Fruit fly (Drosophila melanogaster) whole organism, embryonic: ENCODE data around the gene Tengl3.
A peak's percentile ranks its signal among the peaks of the same experiment; 100 is the strongest.

ENCODE experiments used
- Atf3 ChIP-seq: fragments of 200-800 bp; sonication (Bioruptor generic); optimal IDR thresholded peaks from 3 replicates; lab custom pipeline; 2016; ENCODE audit warnings: missing biosample characterization, missing genetic modification characterization
- BEAF-32 ChIP-seq: fragments of 200-800 bp; sonication (Bioruptor generic); optimal IDR thresholded peaks from 3 replicates; lab custom pipeline; 2017; ENCODE audit warnings: missing biosample characterization, missing genetic modification characterization, mild to moderate bottlenecking, moderate library complexity, missing genetic modification reagents
- Bteb2 ChIP-seq: fragments of 200-800 bp; sonication (Bioruptor generic); optimal IDR thresholded peaks from 2 replicates; lab custom pipeline; 2016; ENCODE audit warnings: missing biosample characterization, missing genetic modification characterization
- CG10147 ChIP-seq: fragments of 200-800 bp; sonication (Bioruptor generic); optimal IDR thresholded peaks from 2 replicates; lab custom pipeline; 2019; ENCODE audit warnings: missing biosample characterization, mild to moderate bottlenecking, missing genetic modification characterization, moderate library complexity
- CG1233 ChIP-seq: fragments of 200-800 bp; sonication (Bioruptor generic); optimal IDR thresholded peaks from 4 replicates; lab custom pipeline; 2018; ENCODE audit warnings: missing biosample characterization, mild to moderate bottlenecking, missing genetic modification characterization
- CG15073 ChIP-seq: fragments of 200-800 bp; sonication (Bioruptor generic); optimal IDR thresholded peaks from 2 replicates; lab custom pipeline; 2016; ENCODE audit warnings: missing biosample characterization, missing genetic modification characterization
- CG2202 ChIP-seq: fragments of 200-800 bp; sonication (Bioruptor generic); optimal IDR thresholded peaks from 2 replicates; lab custom pipeline; 2018; ENCODE audit warnings: missing biosample characterization, mild to moderate bottlenecking, missing genetic modification characterization
- CG32772 ChIP-seq: fragments of 200-800 bp; sonication (Bioruptor generic); IDR thresholded peaks from 2 replicates; pipeline ENCODE4 v1.3.6; 2022; ENCODE audit warnings: missing biosample characterization, missing genetic modification characterization
- CG4282 ChIP-seq: fragments of 200-800 bp; sonication (Bioruptor generic); optimal IDR thresholded peaks from 2 replicates; lab custom pipeline; 2016; ENCODE audit warnings: missing biosample characterization, missing genetic modification characterization
- CG5245 ChIP-seq: fragments of 200-800 bp; sonication (Bioruptor generic); optimal IDR thresholded peaks from 3 replicates; lab custom pipeline; 2016; ENCODE audit warnings: missing biosample characterization, missing genetic modification characterization
- CG7745 ChIP-seq: fragments of 200-800 bp; sonication (Bioruptor generic); optimal IDR thresholded peaks from 2 replicates; lab custom pipeline; 2018; ENCODE audit warnings: missing biosample characterization, mild to moderate bottlenecking, missing genetic modification characterization, moderate library complexity
- CG8359 ChIP-seq: fragments of 200-800 bp; sonication (Bioruptor generic); optimal IDR thresholded peaks from 2 replicates; lab custom pipeline; 2017; ENCODE audit warnings: missing biosample characterization, mild to moderate bottlenecking, missing genetic modification characterization, borderline replicate concordance
- CG8944 ChIP-seq: fragments of 200-800 bp; sonication (Bioruptor generic); optimal IDR thresholded peaks from 3 replicates; lab custom pipeline; 2016; ENCODE audit warnings: missing biosample characterization, missing genetic modification characterization
- CG9609 ChIP-seq: fragments of 200-800 bp; sonication (Bioruptor generic); optimal IDR thresholded peaks from 3 replicates; lab custom pipeline; 2016; ENCODE audit warnings: missing biosample characterization, missing genetic modification characterization
- CG9797 ChIP-seq: fragments of 200-800 bp; sonication (Bioruptor generic); optimal IDR thresholded peaks from 3 replicates; lab custom pipeline; 2018; ENCODE audit warnings: missing biosample characterization, mild to moderate bottlenecking, missing genetic modification characterization
- CG9817 ChIP-seq: fragments of 200-800 bp; sonication (Bioruptor generic); optimal IDR thresholded peaks from 2 replicates; lab custom pipeline; 2018; ENCODE audit warnings: missing biosample characterization, mild to moderate bottlenecking, missing genetic modification characterization, moderate library complexity
- D ChIP-seq, 2 experiments: fragments of 200-800 bp in 1 of 2; fragments of >200 bp in 1 of 2; sonication (Bioruptor generic) in 1 of 2; optimal IDR thresholded peaks; 2 replicates in 1 of 2; 3 replicates in 1 of 2; lab custom pipeline; 2017; ENCODE audit warnings: mild to moderate bottlenecking in 1 of 2, missing biosample characterization in 1 of 2, missing genetic modification characterization in 1 of 2, missing genetic modification reagents in 1 of 2
- ERR ChIP-seq: fragments of 200-800 bp; sonication (Bioruptor generic); optimal IDR thresholded peaks from 2 replicates; lab custom pipeline; 2016; ENCODE audit warnings: missing biosample characterization, missing genetic modification characterization
- Ets97D ChIP-seq: fragments of 200-800 bp; sonication (Bioruptor generic); optimal IDR thresholded peaks from 3 replicates; lab custom pipeline; 2016; ENCODE audit warnings: missing biosample characterization, missing genetic modification characterization
- HHEX ChIP-seq: fragments of 200-800 bp; sonication (Bioruptor generic); optimal IDR thresholded peaks from 3 replicates; lab custom pipeline; 2017; ENCODE audit warnings: missing biosample characterization, mild to moderate bottlenecking, missing genetic modification characterization, missing genetic modification reagents
- HLH3B ChIP-seq: fragments of 200-800 bp; sonication (Bioruptor generic); IDR thresholded peaks from 2 replicates; pipeline ENCODE4 v1.3.6; 2022; ENCODE audit warnings: missing biosample characterization, missing genetic modification characterization
- Hr39 ChIP-seq: fragments of >200 bp; optimal IDR thresholded peaks from 2 replicates; lab custom pipeline; 2017
- Hr78 ChIP-seq, 2 experiments: fragments of 200-800 bp in 1 of 2; fragments of >200 bp in 1 of 2; sonication (Bioruptor generic) in 1 of 2; optimal IDR thresholded peaks; 2 replicates each; lab custom pipeline; 2017 to 2019; ENCODE audit warnings: missing biosample characterization in 2 of 2, missing genetic modification characterization in 2 of 2, mild to moderate bottlenecking in 1 of 2, moderate library complexity in 1 of 2
- Hsf ChIP-seq: fragments of 200-800 bp; sonication (Bioruptor generic); optimal IDR thresholded peaks from 3 replicates; lab custom pipeline; 2016; ENCODE audit warnings: missing biosample characterization, missing genetic modification characterization
- Jarid2 ChIP-seq: fragments of 200-800 bp; sonication (Bioruptor generic); optimal IDR thresholded peaks from 3 replicates; lab custom pipeline; 2017; ENCODE audit warnings: mild to moderate bottlenecking, missing biosample characterization, missing genetic modification reagents, missing genetic modification characterization
- PHDP ChIP-seq: fragments of 200-800 bp; sonication (Bioruptor generic); optimal IDR thresholded peaks from 3 replicates; lab custom pipeline; 2018; ENCODE audit warnings: missing biosample characterization, mild to moderate bottlenecking, missing genetic modification characterization, moderate library complexity
- Pdp1 ChIP-seq, 2 experiments: fragments of 200-800 bp; sonication (Bioruptor generic); optimal IDR thresholded peaks; 3 replicates each; lab custom pipeline; 2016; ENCODE audit warnings: missing biosample characterization in 2 of 2, missing genetic modification characterization in 2 of 2, mild to moderate bottlenecking in 1 of 2, moderate library complexity in 1 of 2
- Xrp1 ChIP-seq: fragments of 200-800 bp; sonication (Bioruptor generic); IDR thresholded peaks from 2 replicates; pipeline ENCODE4 v1.3.6; 2022; ENCODE audit warnings: missing biosample characterization, missing genetic modification characterization
- bab2 ChIP-seq: fragments of 200-800 bp; sonication (Bioruptor generic); optimal IDR thresholded peaks from 2 replicates; lab custom pipeline; 2016; ENCODE audit warnings: missing biosample characterization, missing genetic modification characterization
- chif ChIP-seq, 2 experiments: fragments of 200-800 bp; sonication (Bioruptor generic); optimal IDR thresholded peaks; 3 replicates each; lab custom pipeline; 2016; ENCODE audit warnings: missing biosample characterization in 2 of 2, missing genetic modification characterization in 2 of 2
- dimm ChIP-seq: fragments of 200-800 bp; sonication (Bioruptor generic); IDR thresholded peaks from 2 replicates; pipeline ENCODE4 v1.3.6; 2022; ENCODE audit warnings: missing biosample characterization, missing genetic modification characterization
- dpn ChIP-seq, 2 experiments: fragments of 200-800 bp; sonication (Bioruptor generic); optimal IDR thresholded peaks; 3 replicates each; lab custom pipeline; 2016; ENCODE audit warnings: missing biosample characterization in 2 of 2, missing genetic modification characterization in 2 of 2
- gro ChIP-seq: fragments of 200-800 bp; sonication (Bioruptor generic); optimal IDR thresholded peaks from 2 replicates; lab custom pipeline; 2016; ENCODE audit warnings: missing biosample characterization, missing genetic modification characterization
- h ChIP-seq: fragments of >200 bp; optimal IDR thresholded peaks from 2 replicates; lab custom pipeline; 2017
- insv ChIP-seq, 2 experiments: fragments of 200-800 bp; sonication (Bioruptor generic); optimal IDR thresholded peaks; 3 replicates each; lab custom pipeline; 2016 to 2018; ENCODE audit warnings: missing biosample characterization in 2 of 2, missing genetic modification characterization in 2 of 2
- jing ChIP-seq: fragments of 200-800 bp; sonication (Bioruptor generic); optimal IDR thresholded peaks from 2 replicates; lab custom pipeline; 2018; ENCODE audit warnings: missing biosample characterization, mild to moderate bottlenecking, missing genetic modification characterization
- kah ChIP-seq: fragments of 200-800 bp; sonication (Bioruptor generic); optimal IDR thresholded peaks from 2 replicates; lab custom pipeline; 2018; ENCODE audit warnings: missing biosample characterization, mild to moderate bottlenecking, missing genetic modification characterization
- kay ChIP-seq: fragments of 200-800 bp; sonication (Bioruptor generic); optimal IDR thresholded peaks from 2 replicates; lab custom pipeline; 2016; ENCODE audit warnings: missing biosample characterization, missing genetic modification characterization
- knrl ChIP-seq: fragments of 200-800 bp; sonication (Bioruptor generic); IDR thresholded peaks from 3 replicates; pipeline ENCODE4 v1.3.6; 2022; ENCODE audit warnings: missing biosample characterization, missing genetic modification characterization; ENCODE audit not compliant: partially characterized antibody
- lola ChIP-seq, 3 experiments: fragments of >200 bp in 2 of 3; fragments of 200-800 bp in 1 of 3; sonication (Bioruptor generic) in 1 of 3; optimal IDR thresholded peaks; 2 replicates each; lab custom pipeline; 2017 to 2019; ENCODE audit warnings: missing biosample characterization in 3 of 3, missing genetic modification characterization in 3 of 3, mild to moderate bottlenecking in 1 of 3, moderate library complexity in 1 of 3
- nmo ChIP-seq: fragments of 200-800 bp; sonication (Bioruptor generic); optimal IDR thresholded peaks from 2 replicates; lab custom pipeline; 2018; ENCODE audit warnings: missing biosample characterization, mild to moderate bottlenecking, missing genetic modification characterization, moderate library complexity
- peb ChIP-seq: fragments of 200-800 bp; sonication (Bioruptor generic); IDR thresholded peaks from 2 replicates; pipeline ENCODE4 v1.3.6; 2022; ENCODE audit warnings: missing biosample characterization, missing genetic modification characterization
- pho ChIP-seq: fragments of 200-800 bp; sonication (Bioruptor generic); optimal IDR thresholded peaks from 2 replicates; lab custom pipeline; 2016; ENCODE audit warnings: missing biosample characterization, missing genetic modification characterization
- ranshi ChIP-seq: fragments of 200-800 bp; sonication (Bioruptor generic); IDR thresholded peaks from 2 replicates; pipeline ENCODE4 v1.3.6; 2022; ENCODE audit warnings: missing biosample characterization, missing genetic modification characterization
- sens-2 ChIP-seq: fragments of 200-800 bp; sonication (Bioruptor generic); IDR thresholded peaks from 2 replicates; pipeline ENCODE4 v1.3.6; 2022; ENCODE audit warnings: missing biosample characterization, missing genetic modification characterization
- sna ChIP-seq: fragments of 200-800 bp; sonication (Bioruptor generic); IDR thresholded peaks from 2 replicates; pipeline ENCODE4 v1.3.6; 2022; ENCODE audit warnings: missing biosample characterization, missing genetic modification characterization; ENCODE audit not compliant: partially characterized antibody
- sqz ChIP-seq: fragments of 200-800 bp; sonication (Bioruptor generic); optimal IDR thresholded peaks from 3 replicates; lab custom pipeline; 2018; ENCODE audit warnings: missing biosample characterization, mild to moderate bottlenecking, missing genetic modification characterization
- stwl ChIP-seq: fragments of 200-800 bp; sonication (Bioruptor generic); optimal IDR thresholded peaks from 3 replicates; lab custom pipeline; 2018; ENCODE audit warnings: missing biosample characterization, mild to moderate bottlenecking, missing genetic modification characterization, moderate library complexity
- toy ChIP-seq: fragments of 200-800 bp; sonication (Bioruptor generic); IDR thresholded peaks from 2 replicates; pipeline ENCODE4 v1.3.6; 2022; ENCODE audit warnings: missing biosample characterization, missing genetic modification characterization

The Tengl3 gene

DNA sequence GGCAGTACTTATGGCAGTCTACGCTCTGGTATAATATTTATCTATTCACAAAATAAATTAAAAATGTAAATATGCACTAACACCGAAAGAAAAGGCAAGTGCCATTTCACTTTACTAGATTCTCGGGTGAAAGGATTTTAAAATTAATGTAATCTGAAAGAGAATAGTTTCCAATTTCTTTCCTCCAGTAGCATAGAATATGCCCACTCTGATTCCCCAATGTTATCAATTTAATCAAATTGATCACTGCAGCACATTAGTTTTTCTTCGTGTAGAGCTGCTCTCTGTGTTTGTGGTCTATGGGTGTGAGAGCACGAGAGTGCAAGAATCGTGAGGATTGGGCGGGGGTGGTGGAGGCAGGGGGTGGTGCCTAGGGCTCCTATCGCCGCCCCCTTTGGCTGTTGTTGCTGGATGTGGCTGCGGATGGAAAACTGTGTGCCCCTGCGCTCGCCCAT is 36.9 kb downstream of the Tengl3 start (continued):
- TF ChIP-seq CG9797 (GFP tag; lab: Kevin White, UChicago): peak; percentile 8
- peak in 1 of 2 experiments; percentile 67 for TF ChIP-seq Hr78 (GFP tag; optimal IDR thresholded peaks at IDR 0.05; lab: Kevin White, UChicago)
- peak; percentile 38 to 78 for TF ChIP-seq dpn (GFP tag; optimal IDR thresholded peaks at IDR 0.05; lab: Kevin White, UChicago)
- no peak for TF ChIP-seq D (optimal IDR thresholded peaks at IDR 0.05; lab: Kevin White, UChicago)
- TF ChIP-seq D (GFP tag; optimal IDR thresholded peaks at IDR 0.05; lab: Kevin White, UChicago): peak; percentile 96
- peak; percentile 34 for TF ChIP-seq kay (GFP tag; lab: Kevin White, UChicago)
- TF ChIP-seq CG1233 (GFP tag; lab: Kevin White, UChicago): peak; percentile 81
- no peak for TF ChIP-seq pho
- peak; percentile 24 for TF ChIP-seq ERR (GFP tag; lab: Kevin White, UChicago)
- TF ChIP-seq insv (GFP tag; optimal IDR thresholded peaks at IDR 0.05; lab: Kevin White, UChicago): no peak
- TF ChIP-seq Atf3 (GFP tag; lab: Kevin White, UChicago): peak; percentile 82
- peak; percentile 84 for TF ChIP-seq chif (GFP tag; optimal IDR thresholded peaks at IDR 0.05; lab: Kevin White, UChicago)
- TF ChIP-seq CG15073 (GFP tag; lab: Kevin White, UChicago): peak; percentile 22
- no peak for TF ChIP-seq sens-2
- TF ChIP-seq BEAF-32 (GFP tag; lab: Kevin White, UChicago): no peak
- TF ChIP-seq gro: no peak
- TF ChIP-seq sna (GFP tag; lab: Robert Waterston, UW): no peak
- TF ChIP-seq stwl (tag; lab: Kevin White, UChicago): peak; percentile 10
- TF ChIP-seq HLH3B: peak; percentile 71
- TF ChIP-seq Xrp1 (GFP tag; lab: Robert Waterston, UW): peak; percentile 87
- no peak for TF ChIP-seq h (lab: Kevin White, UChicago)
- TF ChIP-seq dimm (GFP tag; lab: Robert Waterston, UW): 0 out of 2 replicates have a peak, but pooled peaks have one; percentile 31
- no peak for TF ChIP-seq toy (GFP tag; lab: Robert Waterston, UW)
- TF ChIP-seq CG9609: peak; percentile 44
- peak; percentile 85 for TF ChIP-seq PHDP (tag; lab: Kevin White, UChicago)
- TF ChIP-seq Ets97D (GFP tag; lab: Kevin White, UChicago): peak; percentile 6
- peak; percentile 52 for TF ChIP-seq jing (GFP tag; lab: Kevin White, UChicago)
- TF ChIP-seq Bteb2: peak; percentile 50
- TF ChIP-seq CG8359 (GFP tag; lab: Kevin White, UChicago): peak; percentile 87
- TF ChIP-seq lola (GFP tag; optimal IDR thresholded peaks at IDR 0.05; lab: Kevin White, UChicago): peak in 1 of 3 experiments; percentile 97
- TF ChIP-seq CG9817 (tag; lab: Kevin White, UChicago): peak; percentile 35
- no peak for TF ChIP-seq CG4282 (GFP tag; lab: Kevin White, UChicago)
- peak; percentile 60 for TF ChIP-seq CG8944 (GFP tag; lab: Kevin White, UChicago)
- peak; percentile 21 for TF ChIP-seq kah (GFP tag; lab: Kevin White, UChicago)
- TF ChIP-seq ranshi (GFP tag; lab: Robert Waterston, UW): peak; percentile 63; the same call in 1 of the 2 replicates
- peak; percentile 63 for TF ChIP-seq bab2
- peak; percentile 42 to 70 for TF ChIP-seq Pdp1 (GFP tag; optimal IDR thresholded peaks at IDR 0.05; lab: Kevin White, UChicago)
- TF ChIP-seq Hsf (GFP tag; lab: Kevin White, UChicago): peak; percentile 85
- TF ChIP-seq CG32772: peak; percentile 67; the same call in 1 of the 2 replicates
- TF ChIP-seq CG5245 (GFP tag; lab: Kevin White, UChicago): peak; percentile 77
- TF ChIP-seq Jarid2: peak; percentile 65
- peak; percentile 64 for TF ChIP-seq HHEX (GFP tag; lab: Kevin White, UChicago)
- TF ChIP-seq peb (GFP tag; lab: Robert Waterston, UW): peak; percentile 63
- peak; percentile 93 for TF ChIP-seq CG2202 (tag; lab: Kevin White, UChicago)
- no peak for TF ChIP-seq Hr39 (lab: Kevin White, UChicago)
- TF ChIP-seq CG10147 (GFP tag; lab: Kevin White, UChicago): peak; percentile 35
- TF ChIP-seq CG7745 (tag; lab: Kevin White, UChicago): peak; percentile 51
- peak; percentile 85 for TF ChIP-seq sqz
- TF ChIP-seq nmo: peak; percentile 94
- 0 out of 3 replicates have a peak, but pooled peaks have one; percentile 12 for TF ChIP-seq knrl
